Fruit fly (Drosophila melanogaster) whole organism, embryonic: ENCODE data around the gene CG4465.

Source experiments
- BEAF-32 ChIP-seq: fragments of 200-800 bp; sonication (Bioruptor generic); optimal IDR thresholded peaks from 3 replicates; lab custom pipeline; 2017; ENCODE audit warnings: missing biosample characterization, missing genetic modification characterization, mild to moderate bottlenecking, moderate library complexity, missing genetic modification reagents
- CG10274 ChIP-seq: fragments of 200-800 bp; sonication (Bioruptor generic); optimal IDR thresholded peaks from 3 replicates; lab custom pipeline; 2017; ENCODE audit warnings: missing biosample characterization, mild to moderate bottlenecking, missing genetic modification characterization
- CG11093 ChIP-seq: fragments of 200-800 bp; sonication (Bioruptor generic); IDR thresholded peaks from 3 replicates; pipeline ENCODE4 v1.3.6; 2022; ENCODE audit warnings: missing biosample characterization, missing genetic modification characterization
- CG11247 ChIP-seq: fragments of 200-800 bp; sonication (Bioruptor generic); IDR thresholded peaks from 2 replicates; pipeline ENCODE4 v1.3.6; 2022; ENCODE audit warnings: missing biosample characterization, missing genetic modification characterization
- CG12744 ChIP-seq: fragments of 200-800 bp; sonication (Bioruptor generic); optimal IDR thresholded peaks from 2 replicates; lab custom pipeline; 2016; ENCODE audit warnings: missing biosample characterization, missing genetic modification characterization
- CG12942 ChIP-seq: fragments of 200-800 bp; sonication (Bioruptor generic); optimal IDR thresholded peaks from 3 replicates; lab custom pipeline; 2016; ENCODE audit warnings: missing biosample characterization, missing genetic modification characterization
- CG13287 ChIP-seq: fragments of 200-800 bp; sonication (Bioruptor generic); IDR thresholded peaks from 2 replicates; pipeline ENCODE4 v1.3.6; 2022; ENCODE audit warnings: missing biosample characterization, missing genetic modification characterization; ENCODE audit not compliant: partially characterized antibody
- CG15601 ChIP-seq: fragments of 200-800 bp; sonication (Bioruptor generic); optimal IDR thresholded peaks from 3 replicates; lab custom pipeline; 2019; ENCODE audit warnings: missing biosample characterization, mild to moderate bottlenecking, missing genetic modification characterization, moderate library complexity
- CG17568 ChIP-seq: fragments of 200-800 bp; sonication (Bioruptor generic); optimal IDR thresholded peaks from 2 replicates; lab custom pipeline; 2018; ENCODE audit warnings: missing biosample characterization, mild to moderate bottlenecking, missing genetic modification characterization, moderate library complexity
- CG4617 ChIP-seq: fragments of 200-800 bp; sonication (Bioruptor generic); optimal IDR thresholded peaks from 3 replicates; lab custom pipeline; 2016; ENCODE audit warnings: missing biosample characterization, missing genetic modification characterization, borderline replicate concordance
- CG7556 ChIP-seq: fragments of 200-800 bp; sonication (Bioruptor generic); optimal IDR thresholded peaks from 2 replicates; lab custom pipeline; 2017; ENCODE audit warnings: missing biosample characterization, mild to moderate bottlenecking, missing genetic modification characterization
- CG7987 ChIP-seq: fragments of 200-800 bp; sonication (Bioruptor generic); optimal IDR thresholded peaks from 2 replicates; lab custom pipeline; 2018; ENCODE audit warnings: missing biosample characterization, mild to moderate bottlenecking, missing genetic modification characterization, moderate library complexity
- CG8359 ChIP-seq: fragments of 200-800 bp; sonication (Bioruptor generic); optimal IDR thresholded peaks from 2 replicates; lab custom pipeline; 2017; ENCODE audit warnings: missing biosample characterization, mild to moderate bottlenecking, missing genetic modification characterization, borderline replicate concordance
- Chrac-16 ChIP-seq: fragments of 200-800 bp; sonication (Bioruptor generic); optimal IDR thresholded peaks from 3 replicates; lab custom pipeline; 2016; ENCODE audit warnings: missing biosample characterization, missing genetic modification characterization
- D ChIP-seq, 2 experiments: fragments of 200-800 bp in 1 of 2; fragments of >200 bp in 1 of 2; sonication (Bioruptor generic) in 1 of 2; optimal IDR thresholded peaks; 2 replicates in 1 of 2; 3 replicates in 1 of 2; lab custom pipeline; 2017; ENCODE audit warnings: mild to moderate bottlenecking in 1 of 2, missing biosample characterization in 1 of 2, missing genetic modification characterization in 1 of 2, missing genetic modification reagents in 1 of 2
- GATAe ChIP-seq: fragments of 200-800 bp; sonication (Bioruptor generic); conservative IDR thresholded peaks from 2 replicates; pipeline ENCODE4 v1.3.6; 2022; ENCODE audit warnings: missing biosample characterization, missing genetic modification characterization
- HLH4C ChIP-seq: fragments of 200-800 bp; sonication (Bioruptor generic); IDR thresholded peaks from 3 replicates; pipeline ENCODE4 v1.3.6; 2022; ENCODE audit warnings: missing biosample characterization, missing genetic modification characterization; ENCODE audit not compliant: partially characterized antibody
- Hmx ChIP-seq: fragments of 200-800 bp; sonication (Bioruptor generic); optimal IDR thresholded peaks from 2 replicates; lab custom pipeline; 2016; ENCODE audit warnings: missing biosample characterization, missing genetic modification characterization
- Hr39 ChIP-seq: fragments of >200 bp; optimal IDR thresholded peaks from 2 replicates; lab custom pipeline; 2017
- Jarid2 ChIP-seq: fragments of 200-800 bp; sonication (Bioruptor generic); optimal IDR thresholded peaks from 3 replicates; lab custom pipeline; 2017; ENCODE audit warnings: mild to moderate bottlenecking, missing biosample characterization, missing genetic modification reagents, missing genetic modification characterization
- Kr ChIP-seq: fragments of 200-800 bp; sonication (Bioruptor generic); optimal IDR thresholded peaks from 2 replicates; lab custom pipeline; 2017; ENCODE audit warnings: missing biosample characterization, mild to moderate bottlenecking, missing genetic modification characterization
- Lhr ChIP-seq: fragments of 200-800 bp; sonication (Bioruptor generic); optimal IDR thresholded peaks from 3 replicates; lab custom pipeline; 2017; ENCODE audit warnings: mild to moderate bottlenecking, missing biosample characterization, missing genetic modification reagents, missing genetic modification characterization
- MESR4 ChIP-seq: fragments of 200-800 bp; sonication (Bioruptor generic); optimal IDR thresholded peaks from 2 replicates; lab custom pipeline; 2018; ENCODE audit warnings: missing biosample characterization, mild to moderate bottlenecking, missing genetic modification characterization, moderate library complexity
- Side ChIP-seq: fragments of 200-800 bp; sonication (Bioruptor generic); optimal IDR thresholded peaks from 2 replicates; lab custom pipeline; 2016; ENCODE audit warnings: missing biosample characterization, missing genetic modification characterization
- TFAM ChIP-seq: fragments of 200-800 bp; sonication (Bioruptor generic); optimal IDR thresholded peaks from 2 replicates; lab custom pipeline; 2017; ENCODE audit warnings: missing biosample characterization, missing genetic modification characterization, inconsistent platforms
- bsh ChIP-seq, 2 experiments: fragments of 200-800 bp; sonication (Bioruptor generic); optimal IDR thresholded peaks; 2 replicates each; lab custom pipeline; 2017 to 2018; ENCODE audit warnings: mild to moderate bottlenecking in 2 of 2, missing biosample characterization in 2 of 2, missing genetic modification characterization in 2 of 2, moderate library complexity in 1 of 2
- cad ChIP-seq: fragments of >200 bp; optimal IDR thresholded peaks from 2 replicates; lab custom pipeline; 2017; ENCODE audit warnings: missing biosample characterization, missing genetic modification characterization
- crol ChIP-seq: fragments of 200-800 bp; sonication (Bioruptor generic); IDR thresholded peaks from 2 replicates; pipeline ENCODE4 v1.3.6; 2022; ENCODE audit warnings: missing biosample characterization, missing genetic modification characterization
- crp ChIP-seq, 2 experiments: fragments of 200-800 bp; sonication (Bioruptor generic); optimal IDR thresholded peaks; 2 replicates in 1 of 2; 3 replicates in 1 of 2; lab custom pipeline; 2017; ENCODE audit warnings: missing biosample characterization in 2 of 2, missing genetic modification characterization in 2 of 2, mild to moderate bottlenecking in 1 of 2, moderate library complexity in 1 of 2
- ewg ChIP-seq: fragments of 200-800 bp; sonication (Bioruptor generic); optimal IDR thresholded peaks from 3 replicates; lab custom pipeline; 2017; ENCODE audit warnings: mild to moderate bottlenecking, missing biosample characterization, missing genetic modification reagents, missing genetic modification characterization
- gem ChIP-seq: fragments of 200-800 bp; sonication (Bioruptor generic); optimal IDR thresholded peaks from 2 replicates; lab custom pipeline; 2019; ENCODE audit warnings: missing biosample characterization, mild to moderate bottlenecking, missing genetic modification characterization, moderate library complexity
- insv ChIP-seq, 2 experiments: fragments of 200-800 bp; sonication (Bioruptor generic); optimal IDR thresholded peaks; 3 replicates each; lab custom pipeline; 2016 to 2018; ENCODE audit warnings: missing biosample characterization in 2 of 2, missing genetic modification characterization in 2 of 2
- kni ChIP-seq: fragments of 200-800 bp; sonication (Bioruptor generic); optimal IDR thresholded peaks from 3 replicates; lab custom pipeline; 2017; ENCODE audit warnings: mild to moderate bottlenecking, missing biosample characterization, missing genetic modification reagents, missing genetic modification characterization
- nerfin-1 ChIP-seq: fragments of 200-800 bp; sonication (Bioruptor generic); optimal IDR thresholded peaks from 3 replicates; lab custom pipeline; 2019; ENCODE audit warnings: missing biosample characterization, mild to moderate bottlenecking, missing genetic modification characterization, moderate library complexity
- p53 ChIP-seq: fragments of 200-800 bp; sonication (Bioruptor generic); optimal IDR thresholded peaks from 2 replicates; lab custom pipeline; 2016; ENCODE audit warnings: missing biosample characterization, missing genetic modification characterization
- pros ChIP-seq: fragments of 200-800 bp; sonication (Bioruptor generic); optimal IDR thresholded peaks from 3 replicates; lab custom pipeline; 2019; ENCODE audit warnings: missing biosample characterization, mild to moderate bottlenecking, missing genetic modification characterization, moderate library complexity
- seq ChIP-seq: fragments of 200-800 bp; sonication (Bioruptor generic); IDR thresholded peaks from 2 replicates; pipeline ENCODE4 v1.3.6; 2022; ENCODE audit warnings: missing biosample characterization, missing genetic modification characterization
- tio ChIP-seq: fragments of 200-800 bp; sonication (Bioruptor generic); optimal IDR thresholded peaks from 2 replicates; lab custom pipeline; 2017; ENCODE audit warnings: missing biosample characterization, missing genetic modification characterization, inconsistent platforms
- tll ChIP-seq, 2 experiments: fragments of 200-800 bp in 1 of 2; fragments of >200 bp in 1 of 2; sonication (Bioruptor generic) in 1 of 2; optimal IDR thresholded peaks; 2 replicates each; lab custom pipeline; 2017 to 2019; ENCODE audit warnings: missing biosample characterization in 2 of 2, missing genetic modification characterization in 2 of 2, mild to moderate bottlenecking in 1 of 2, moderate library complexity in 1 of 2
- twi ChIP-seq: fragments of 200-800 bp; optimal IDR thresholded peaks from 2 replicates; lab custom pipeline; 2019; ENCODE audit warnings: missing biosample characterization, mild to moderate bottlenecking, missing genetic modification characterization, moderate library complexity
- zen ChIP-seq: fragments of 200-800 bp; sonication (Bioruptor generic); optimal IDR thresholded peaks from 3 replicates; lab custom pipeline; 2018; ENCODE audit warnings: missing biosample characterization, mild to moderate bottlenecking, missing genetic modification characterization, moderate library complexity

CG4465 gene

dm6 chr3R:19934840-19935776 lies 17.5 kb upstream of the CG4465 start, which contains the start of gene mira (continued):
- TF ChIP-seq CG13287 (GFP tag; lab: Robert Waterston, UW) (no peak), TFAM (no peak), CG11247 (no peak), bsh (GFP tag; optimal IDR thresholded peaks at IDR 0.05; lab: Kevin White, UChicago) (no peak), CG12744 (GFP tag; lab: Kevin White, UChicago) (no peak), Chrac-16 (GFP tag; lab: Kevin White, UChicago) (no peak), Lhr (GFP tag; lab: Kevin White, UChicago) (no peak), CG7556 (GFP tag; lab: Kevin White, UChicago) (peak; percentile 34), seq (GFP tag; lab: Robert Waterston, UW) (peak; percentile 41; the same call in 1 of the 2 replicates), GATAe (no peak), tll (GFP tag; optimal IDR thresholded peaks at IDR 0.05; lab: Kevin White, UChicago) (no peak), p53 (GFP tag; lab: Kevin White, UChicago) (no peak)

DNA sequence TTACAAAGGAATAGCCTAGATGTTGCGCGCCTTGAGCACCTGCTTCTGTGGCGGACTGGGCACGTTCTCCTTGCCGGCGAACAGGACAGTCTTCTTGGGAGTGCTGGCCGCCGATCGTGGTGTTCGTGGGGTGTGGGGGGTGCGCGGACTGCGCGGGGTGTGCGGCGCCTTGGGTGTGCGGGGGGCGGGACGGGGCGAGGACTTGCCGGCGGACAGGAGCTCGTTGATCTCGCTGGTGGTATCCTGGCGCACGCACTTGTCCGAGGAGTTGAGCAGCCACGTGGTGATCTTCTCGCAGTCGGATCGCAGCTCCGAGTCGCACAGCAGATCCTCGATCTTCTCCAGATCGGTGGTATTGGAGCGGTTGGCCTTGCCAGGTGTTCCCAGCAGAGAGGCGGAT lies 14.5 kb upstream of the CG4465 start:
- no peak for TF ChIP-seq insv (GFP tag; optimal IDR thresholded peaks at IDR 0.05; lab: Kevin White, UChicago)
- peak; percentile 23; the same call in 1 of the 2 replicates for TF ChIP-seq crol
- TF ChIP-seq HLH4C (GFP tag; lab: Robert Waterston, UW) = 0 out of 3 replicates have a peak, but pooled peaks have one; percentile 27
- peak; percentile 39 for TF ChIP-seq Hr39
- TF ChIP-seq, all 482 proteins: peak for 3

dm6 chr3R:19930913-19931706 lies 13.5 kb upstream of the CG4465 start:
- peak in 1 of 2 experiments; percentile 95 for TF ChIP-seq tll (GFP tag; optimal IDR thresholded peaks at IDR 0.05; lab: Kevin White, UChicago)
- TF ChIP-seq zen = peak; percentile 86
- peak; percentile 78 for TF ChIP-seq D (optimal IDR thresholded peaks at IDR 0.05; lab: Kevin White, UChicago)
- TF ChIP-seq D (GFP tag; optimal IDR thresholded peaks at IDR 0.05; lab: Kevin White, UChicago) = peak; percentile 8
- TF ChIP-seq gem (tag; lab: Kevin White, UChicago) = no peak
- peak; percentile 44 for TF ChIP-seq kni (GFP tag; lab: Kevin White, UChicago)
- no peak for TF ChIP-seq CG17568 (GFP tag; lab: Kevin White, UChicago)
- peak; percentile 35 for TF ChIP-seq ewg (GFP tag; lab: Kevin White, UChicago)
- TF ChIP-seq CG4617 (GFP tag; lab: Kevin White, UChicago) = no peak
- TF ChIP-seq CG11093 (GFP tag; lab: Robert Waterston, UW) = 0 out of 3 replicates have a peak, but pooled peaks have one; percentile 29
- peak; percentile 40 for TF ChIP-seq twi (tag; lab: Kevin White, UChicago)
- no peak for TF ChIP-seq BEAF-32 (GFP tag; lab: Kevin White, UChicago)
- TF ChIP-seq Side (GFP tag; lab: Kevin White, UChicago) = no peak
- no peak for TF ChIP-seq CG7987 (GFP tag; lab: Kevin White, UChicago)
- TF ChIP-seq nerfin-1 (tag; lab: Kevin White, UChicago) = peak; percentile 92
- TF ChIP-seq Hmx (GFP tag; lab: Kevin White, UChicago) = no peak
- TF ChIP-seq cad (GFP tag; lab: Kevin White, UChicago) = peak; percentile 59
- no peak for TF ChIP-seq CG15601 (tag; lab: Kevin White, UChicago)
- TF ChIP-seq Kr (GFP tag; lab: Kevin White, UChicago) = peak; percentile 50
- TF ChIP-seq MESR4 (GFP tag; lab: Kevin White, UChicago) = no peak
- no peak for TF ChIP-seq CG8359
- TF ChIP-seq tio (GFP tag; lab: Kevin White, UChicago) = no peak
- no peak for TF ChIP-seq CG12942 (GFP tag; lab: Kevin White, UChicago)
- TF ChIP-seq pros (GFP tag; lab: Kevin White, UChicago) = peak; percentile 98
- no peak for TF ChIP-seq Jarid2
- TF ChIP-seq crp (GFP tag; optimal IDR thresholded peaks at IDR 0.05; lab: Kevin White, UChicago) = no peak
- no peak for TF ChIP-seq CG10274
